Fruit fly (Drosophila melanogaster): ENCODE results near the gene Fdx2.
A peak's percentile ranks its signal among the peaks of the same experiment; 100 is the strongest.

Gene Fdx2

dm6 chr3L:4263502-4263901 is 28.8 kb upstream of the Fdx2 start, which contains the start of gene CG1273 (continued):
- TF ChIP-seq sd (tag; optimal IDR thresholded peaks at IDR 0.05), result no peak
- no peak for TF ChIP-seq CG31388 (GFP tag; optimal IDR thresholded peaks at IDR 0.05)
- peak; percentile 15 for TF ChIP-seq HLHmδ (GFP tag; optimal IDR thresholded peaks at IDR 0.05)
- no peak for TF ChIP-seq CG32767 (GFP tag; IDR thresholded peaks at IDR 0.05)

- TF ChIP-seq nerfin-2 (GFP tag; IDR thresholded peaks at IDR 0.05; ENCODE audit: partially characterized antibody) (0 out of 2 replicates have a peak, but pooled peaks have one; percentile 21), sens (GFP tag) (peak; percentile 6), sd (tag; optimal IDR thresholded peaks at IDR 0.05) (no peak), CG11696 (GFP tag; IDR thresholded peaks at IDR 0.05) (peak; percentile 69)
These were observed 27.3 kb upstream of the Fdx2 start for dm6 chr3L:4264963-4265362.

dm6 chr3L:4265836-4266235 is 26.4 kb upstream of the Fdx2 start:
- TF ChIP-seq grn (GFP tag; optimal IDR thresholded peaks at IDR 0.05), result peak; percentile 1
- no peak for TF ChIP-seq CG34376 (GFP tag; optimal IDR thresholded peaks at IDR 0.05)
- TF ChIP-seq Awh (GFP tag; IDR thresholded peaks at IDR 0.05), result 0 out of 2 replicates have a peak, but pooled peaks have one; percentile 54
- peak; percentile 88 for TF ChIP-seq Blimp-1 (GFP tag; optimal IDR thresholded peaks at IDR 0.05)

- no peak for TF ChIP-seq danr (GFP tag; IDR thresholded peaks at IDR 0.05)
- no peak for TF ChIP-seq CG2199 (GFP tag; IDR thresholded peaks at IDR 0.05)
- no peak for TF ChIP-seq zfh1 (GFP tag; IDR thresholded peaks at IDR 0.05)
These were observed 24.9 kb upstream of the Fdx2 start, which contains the start of gene CG33764 for dm6 chr3L:4267403-4267802. TSS of gene CG33764 (minus strand) at chr3L:4267503.

- TF ChIP-seq CG32767 (GFP tag; IDR thresholded peaks at IDR 0.05) (no peak), slp2 (GFP tag; optimal IDR thresholded peaks at IDR 0.05) (no peak), YL-1 (GFP tag; optimal IDR thresholded peaks at IDR 0.05) (no peak), CG11398 (GFP tag; optimal IDR thresholded peaks at IDR 0.05) (no peak), grn (GFP tag; optimal IDR thresholded peaks at IDR 0.05) (peak; percentile 22), CG4282 (GFP tag; optimal IDR thresholded peaks at IDR 0.05) (no peak), Atf6 (GFP tag; IDR thresholded peaks at IDR 0.05) (no peak), Blimp-1 (GFP tag; optimal IDR thresholded peaks at IDR 0.05) (peak; percentile 98), HLH54F (GFP tag; optimal IDR thresholded peaks at IDR 0.05) (no peak), oc (tag; optimal IDR thresholded peaks at IDR 0.05) (peak; percentile 69), z (GFP tag; IDR thresholded peaks at IDR 0.05) (no peak), CG10267 (tag; optimal IDR thresholded peaks at IDR 0.05) (no peak), fu2 (GFP tag; optimal IDR thresholded peaks at IDR 0.05) (no peak), Lhr (GFP tag; optimal IDR thresholded peaks at IDR 0.05) (no peak), D19B (GFP tag; optimal IDR thresholded peaks at IDR 0.05) (no peak), TFAM (GFP tag; optimal IDR thresholded peaks at IDR 0.05) (no peak), Hr51 (GFP tag; optimal IDR thresholded peaks at IDR 0.05) (no peak), kni (GFP tag; optimal IDR thresholded peaks at IDR 0.05) (peak; percentile 31)
These were observed 23.1 kb upstream of the Fdx2 start for dm6 chr3L:4269208-4269607.

- TF ChIP-seq CG7556 (GFP tag; optimal IDR thresholded peaks at IDR 0.05) (peak; percentile 78), slou (GFP tag; optimal IDR thresholded peaks at IDR 0.05) (no peak), gfzf (GFP tag; optimal IDR thresholded peaks at IDR 0.05) (no peak), maf-S (GFP tag; optimal IDR thresholded peaks at IDR 0.05) (no peak), CG4328 (GFP tag; optimal IDR thresholded peaks at IDR 0.05) (peak; percentile 44), CG3281 (GFP tag; optimal IDR thresholded peaks at IDR 0.05) (peak; percentile 75), ab (GFP tag; optimal IDR thresholded peaks at IDR 0.05) (no peak), Nf-YC (tag; optimal IDR thresholded peaks at IDR 0.05) (peak; percentile 68), psq (GFP tag; optimal IDR thresholded peaks at IDR 0.05) (no peak), CG5953 (GFP tag; IDR thresholded peaks at IDR 0.05) (peak; percentile 53; the same call in 1 of the 2 replicates), Dad (GFP tag; optimal IDR thresholded peaks at IDR 0.05) (no peak), sens (GFP tag) (peak; percentile 55), CG3163 (GFP tag; optimal IDR thresholded peaks at IDR 0.05) (no peak), CG6254 (GFP tag; optimal IDR thresholded peaks at IDR 0.05) (peak; percentile 61), zfh1 (GFP tag; IDR thresholded peaks at IDR 0.05) (peak; percentile 52; the same call in 1 of the 3 replicates), NfI (GFP tag; optimal IDR thresholded peaks at IDR 0.05) (peak; percentile 65), Sin3A (optimal IDR thresholded peaks at IDR 0.05) (no peak)
These were observed 22.4 kb upstream of the Fdx2 start for dm6 chr3L:4269920-4270319.
